Fruit fly (Drosophila melanogaster): ENCODE data around the gene OXA1L.
A peak's percentile ranks its signal among the peaks of the same experiment; 100 is the strongest.

The OXA1L gene

dm6 chr3L:10866633-10867379, 19.5 kb downstream of the OXA1L start (continued):
- TF ChIP-seq CG12219 (GFP tag; optimal IDR thresholded peaks at IDR 0.05), result no peak
- peak; percentile 95 for TF ChIP-seq cwo (GFP tag; optimal IDR thresholded peaks at IDR 0.05)
- TF ChIP-seq tap (tag; optimal IDR thresholded peaks at IDR 0.05), result no peak
- no peak for TF ChIP-seq otp (GFP tag; IDR thresholded peaks at IDR 0.05)
- peak; percentile 25 for TF ChIP-seq NfI (GFP tag; optimal IDR thresholded peaks at IDR 0.05)
- TF ChIP-seq cas (GFP tag; IDR thresholded peaks at IDR 0.05), result no peak
- TF ChIP-seq CG30020 (tag; optimal IDR thresholded peaks at IDR 0.05), result no peak
- TF ChIP-seq unpg (GFP tag; optimal IDR thresholded peaks at IDR 0.05), result peak; percentile 27
- peak; percentile 83 for TF ChIP-seq CG34376 (GFP tag; optimal IDR thresholded peaks at IDR 0.05)
- no peak for TF ChIP-seq Kr (GFP tag; optimal IDR thresholded peaks at IDR 0.05)
- no peak for TF ChIP-seq chn (GFP tag; optimal IDR thresholded peaks at IDR 0.05)
- TF ChIP-seq z (GFP tag; IDR thresholded peaks at IDR 0.05), result 0 out of 3 replicates have a peak, but pooled peaks have one; percentile 26
- TF ChIP-seq pum (GFP tag; optimal IDR thresholded peaks at IDR 0.05), result no peak
- no peak for TF ChIP-seq ATbp (GFP tag; optimal IDR thresholded peaks at IDR 0.05)
- no peak for TF ChIP-seq Deaf1 (tag; optimal IDR thresholded peaks at IDR 0.05)
- TF ChIP-seq CG30431 (GFP tag; optimal IDR thresholded peaks at IDR 0.05), result no peak
- peak; percentile 60; the same call in 1 of the 2 replicates for TF ChIP-seq Atf6 (GFP tag; IDR thresholded peaks at IDR 0.05)
- 0 out of 2 replicates have a peak, but pooled peaks have one; percentile 19 for TF ChIP-seq E2f2 (GFP tag; IDR thresholded peaks at IDR 0.05)
- TF ChIP-seq fd96Cb (tag; optimal IDR thresholded peaks at IDR 0.05), result no peak
- TF ChIP-seq PHDP (tag; optimal IDR thresholded peaks at IDR 0.05), result peak; percentile 28
- peak; percentile 56 for TF ChIP-seq CG15269 (tag; optimal IDR thresholded peaks at IDR 0.05)
- TF ChIP-seq Dek (tag; optimal IDR thresholded peaks at IDR 0.05), result no peak
- peak; percentile 54 for TF ChIP-seq fu2 (GFP tag; optimal IDR thresholded peaks at IDR 0.05)
- no peak for TF ChIP-seq pita (GFP tag; optimal IDR thresholded peaks at IDR 0.05)
- no peak for TF ChIP-seq B-H1 (GFP tag; IDR thresholded peaks at IDR 0.05)
- TF ChIP-seq CG31224 (GFP tag; IDR thresholded peaks at IDR 0.05), result peak; percentile 62; the same call in 1 of the 2 replicates
- TF ChIP-seq B-H2 (GFP tag; optimal IDR thresholded peaks at IDR 0.05), result no peak
- no peak for TF ChIP-seq Ets65A (GFP tag)
- TF ChIP-seq CG9876 (GFP tag; optimal IDR thresholded peaks at IDR 0.05), result no peak
- TF ChIP-seq ase (GFP tag; IDR thresholded peaks at IDR 0.05), result no peak
- TF ChIP-seq so (GFP tag; IDR thresholded peaks at IDR 0.05), result no peak
- TF ChIP-seq CG4854 (GFP tag; optimal IDR thresholded peaks at IDR 0.05), result no peak
- TF ChIP-seq BEAF-32 (GFP tag; optimal IDR thresholded peaks at IDR 0.05), result no peak
- no peak; the same call in 1 of the 2 replicates for TF ChIP-seq stc (GFP tag; IDR thresholded peaks at IDR 0.05)
- no peak for TF ChIP-seq Six4 (GFP tag; optimal IDR thresholded peaks at IDR 0.05)
- no peak for TF ChIP-seq zen2 (GFP tag; IDR thresholded peaks at IDR 0.05; ENCODE audit: partially characterized antibody)
- no peak for TF ChIP-seq CG2199 (GFP tag; IDR thresholded peaks at IDR 0.05)
- no peak for TF ChIP-seq Lhr (GFP tag; optimal IDR thresholded peaks at IDR 0.05)
- no peak for TF ChIP-seq HmgZ (tag; optimal IDR thresholded peaks at IDR 0.05)
- TF ChIP-seq NK7.1 (GFP tag; optimal IDR thresholded peaks at IDR 0.05), result peak; percentile 25
- peak in 1 of 2 experiments; percentile 67 for TF ChIP-seq Hr78 (GFP tag; optimal IDR thresholded peaks at IDR 0.05)
- no peak for TF ChIP-seq CG10565 (GFP tag; optimal IDR thresholded peaks at IDR 0.05)
- no peak for TF ChIP-seq zfh1 (GFP tag; IDR thresholded peaks at IDR 0.05)
- no peak for TF ChIP-seq maf-S (GFP tag; optimal IDR thresholded peaks at IDR 0.05)
- peak; percentile 14 for TF ChIP-seq caup (GFP tag; optimal IDR thresholded peaks at IDR 0.05; ENCODE audit: severe bottlenecking)
- no peak for TF ChIP-seq aop (GFP tag; IDR thresholded peaks at IDR 0.05)
- TF ChIP-seq cad (GFP tag; optimal IDR thresholded peaks at IDR 0.05), result no peak
- TF ChIP-seq CG14667 (GFP tag; IDR thresholded peaks at IDR 0.05), result no peak
- no peak for TF ChIP-seq CG18764 (GFP tag; optimal IDR thresholded peaks at IDR 0.05)
- TF ChIP-seq wdn (GFP tag; IDR thresholded peaks at IDR 0.05), result 0 out of 2 replicates have a peak, but pooled peaks have one; percentile 37
